Worm (Caenorhabditis elegans): ENCODE measurements around the gene sprr-2.

ce11 chrX:14743780-14744179 lies 49.5 kb upstream of the sprr-2 start, which contains the start of gene C05G5.7:
- TF ChIP-seq tab-1 (GFP tag; IDR thresholded peaks at IDR 0.05) (no peak), ztf-29 (GFP tag; IDR thresholded peaks at IDR 0.05) (no peak), cog-1 (tag; optimal IDR thresholded peaks at IDR 0.05) (no peak), ref-1 (GFP tag; conservative IDR thresholded peaks at IDR 0.05) (no peak)
